Worm (Caenorhabditis elegans): Measurements from ENCODE around the gene F35E8.13.

Gene F35E8.13

ce11 chrV:15959456-15959855, 36.4 kb downstream of the F35E8.13 start:
- no peak for TF ChIP-seq sptf-1 (tag; optimal IDR thresholded peaks at IDR 0.05)
- no peak for TF ChIP-seq mls-2 (tag; optimal IDR thresholded peaks at IDR 0.05)
- no peak for TF ChIP-seq lsy-2 (tag; optimal IDR thresholded peaks at IDR 0.05)
- TF ChIP-seq cnd-1 (tag; optimal IDR thresholded peaks at IDR 0.05) = no peak
- no peak for TF ChIP-seq lin-32 (GFP tag; optimal IDR thresholded peaks at IDR 0.05)
- no peak for TF ChIP-seq drap-1 (GFP tag; optimal IDR thresholded peaks at IDR 0.05)
- no peak for TF ChIP-seq tbx-8 (GFP tag; optimal IDR thresholded peaks at IDR 0.05)
- TF ChIP-seq zip-8 (tag; optimal IDR thresholded peaks at IDR 0.05) = no peak
- no peak for TF ChIP-seq ces-1 (GFP tag; optimal IDR thresholded peaks at IDR 0.05)
- no peak for TF ChIP-seq sem-2 (GFP tag; optimal IDR thresholded peaks at IDR 0.05)
- no peak for TF ChIP-seq ceh-83 (GFP tag; optimal IDR thresholded peaks at IDR 0.05)
- TF ChIP-seq bed-3 (GFP tag; optimal IDR thresholded peaks at IDR 0.05) = no peak
- TF ChIP-seq mab-5 (tag; optimal IDR thresholded peaks at IDR 0.05) = no peak
- no peak for TF ChIP-seq nhr-28 (tag; optimal IDR thresholded peaks at IDR 0.05)
- no peak for TF ChIP-seq ztf-11 (tag; optimal IDR thresholded peaks at IDR 0.05)
- TF ChIP-seq elt-1 (tag; optimal IDR thresholded peaks at IDR 0.05; ENCODE audit: borderline replicate concordance, insufficient read depth) = no peak
- no peak for TF ChIP-seq unc-120 (tag; optimal IDR thresholded peaks at IDR 0.05; ENCODE audit: poor library complexity, severe bottlenecking)
- TF ChIP-seq hlh-1 (tag; optimal IDR thresholded peaks at IDR 0.05) = no peak

ce11 chrV:15965114-15965513, 42.0 kb downstream of the F35E8.13 start, which contains the start of gene sri-2:
TSS of gene sri-2 (minus strand) at chrV:15965214.
- TF ChIP-seq tbx-8 (GFP tag; optimal IDR thresholded peaks at IDR 0.05) (no peak), snpc-4 (tag; optimal IDR thresholded peaks at IDR 0.05) (no peak), lin-32 (GFP tag; optimal IDR thresholded peaks at IDR 0.05) (no peak), sem-2 (GFP tag; optimal IDR thresholded peaks at IDR 0.05) (no peak), blmp-1 (tag; optimal IDR thresholded peaks at IDR 0.05) (no peak), sptf-1 (tag; optimal IDR thresholded peaks at IDR 0.05) (no peak), mls-2 (tag; optimal IDR thresholded peaks at IDR 0.05) (no peak), lsy-2 (tag; optimal IDR thresholded peaks at IDR 0.05) (no peak), M03D4.4 (tag; optimal IDR thresholded peaks at IDR 0.05) (no peak), ceh-39 (tag; optimal IDR thresholded peaks at IDR 0.05) (no peak), unc-39 (tag; optimal IDR thresholded peaks at IDR 0.05) (no peak), flh-1 (GFP tag; optimal IDR thresholded peaks at IDR 0.05) (no peak), cnd-1 (tag; optimal IDR thresholded peaks at IDR 0.05) (no peak), ceh-43 (GFP tag; optimal IDR thresholded peaks at IDR 0.05) (no peak), nhr-237 (tag; optimal IDR thresholded peaks at IDR 0.05) (no peak), nhr-28 (tag; optimal IDR thresholded peaks at IDR 0.05) (no peak), pha-4 (tag; optimal IDR thresholded peaks at IDR 0.05) (no peak), mep-1 (tag; optimal IDR thresholded peaks at IDR 0.05) (no peak), ceh-83 (GFP tag; optimal IDR thresholded peaks at IDR 0.05) (no peak), bed-3 (GFP tag; optimal IDR thresholded peaks at IDR 0.05) (no peak)

- TF ChIP-seq elt-1 (tag; optimal IDR thresholded peaks at IDR 0.05; ENCODE audit: borderline replicate concordance, insufficient read depth) (no peak), ham-2 (GFP tag; optimal IDR thresholded peaks at IDR 0.05) (no peak), cnd-1 (tag; optimal IDR thresholded peaks at IDR 0.05) (no peak), nhr-76 (tag; optimal IDR thresholded peaks at IDR 0.05) (no peak), nhr-237 (tag; optimal IDR thresholded peaks at IDR 0.05) (no peak), ces-1 (GFP tag; optimal IDR thresholded peaks at IDR 0.05) (no peak), mab-5 (tag; optimal IDR thresholded peaks at IDR 0.05) (no peak), snpc-4 (tag; optimal IDR thresholded peaks at IDR 0.05) (no peak), sem-2 (GFP tag; optimal IDR thresholded peaks at IDR 0.05) (no peak), unc-39 (tag; optimal IDR thresholded peaks at IDR 0.05) (no peak), mep-1 (tag; optimal IDR thresholded peaks at IDR 0.05) (no peak), flh-1 (GFP tag; optimal IDR thresholded peaks at IDR 0.05) (no peak), nhr-12 (tag; optimal IDR thresholded peaks at IDR 0.05) (no peak), lin-32 (GFP tag; optimal IDR thresholded peaks at IDR 0.05) (no peak), lin-13 (tag; optimal IDR thresholded peaks at IDR 0.05) (no peak), unc-62 (GFP tag; optimal IDR thresholded peaks at IDR 0.05) (no peak)
Observed at ce11 chrV:15967542-15967941, 44.5 kb downstream of the F35E8.13 start, which contains the start of gene sri-1. TSS of gene sri-1 (minus strand) at chrV:15967642.

ce11 chrV:15969653-15970052, 46.6 kb downstream of the F35E8.13 start, which contains the start of gene F36G9.7:
TSS of gene F36G9.7 (minus strand) at chrV:15969753.
- TF ChIP-seq ceh-83 (GFP tag; optimal IDR thresholded peaks at IDR 0.05) = no peak
- TF ChIP-seq blmp-1 (tag; optimal IDR thresholded peaks at IDR 0.05) = no peak
- TF ChIP-seq zip-8 (tag; optimal IDR thresholded peaks at IDR 0.05) = no peak
- TF ChIP-seq mls-2 (tag; optimal IDR thresholded peaks at IDR 0.05) = no peak
- TF ChIP-seq drap-1 (GFP tag; optimal IDR thresholded peaks at IDR 0.05) = no peak
- no peak for TF ChIP-seq snpc-4 (tag; optimal IDR thresholded peaks at IDR 0.05)
- TF ChIP-seq sptf-1 (tag; optimal IDR thresholded peaks at IDR 0.05) = no peak

Data from whole organism, mixed stage, embryonic.